Fruit fly (Drosophila melanogaster) whole organism, wandering third instar larva: ENCODE data around the gene CG43731.

Experiments
- Abd-B ChIP-seq: fragments of >200 bp; optimal IDR thresholded peaks from 2 replicates; lab custom pipeline; 2017; ENCODE audit warnings: missing biosample characterization, missing genetic modification characterization
- CrebA ChIP-seq: fragments of 200-800 bp; sonication (Bioruptor generic); optimal IDR thresholded peaks from 2 replicates; lab custom pipeline; 2016; ENCODE audit warnings: missing biosample characterization, mild to moderate bottlenecking, missing genetic modification characterization, borderline replicate concordance
- Dif ChIP-seq: fragments of 200-275, 200-300 bp; sonication (Bioruptor generic); optimal IDR thresholded peaks from 2 replicates; lab custom pipeline; 2018; ENCODE audit warnings: missing biosample characterization, missing genetic modification characterization; ENCODE audit not compliant: partially characterized antibody
- Hr83 ChIP-seq: fragments of 200-300 bp; sonication (Bioruptor generic); optimal IDR thresholded peaks from 2 replicates; lab custom pipeline; 2016; ENCODE audit warnings: missing biosample characterization, mild to moderate bottlenecking, missing genetic modification characterization, moderate library complexity; ENCODE audit not compliant: poor library complexity, severe bottlenecking
- Jra ChIP-seq: sonication (Bioruptor generic); optimal IDR thresholded peaks from 2 replicates; lab custom pipeline; 2016; ENCODE audit warnings: missing biosample characterization, missing genetic modification characterization
- br ChIP-seq: fragments of 200-800 bp; sonication (Bioruptor generic); optimal IDR thresholded peaks from 2 replicates; lab custom pipeline; 2016; ENCODE audit warnings: missing biosample characterization, missing genetic modification characterization
- ey ChIP-seq: fragments of 200-800 bp; sonication (Bioruptor generic); optimal IDR thresholded peaks from 2 replicates; lab custom pipeline; 2016; ENCODE audit warnings: missing biosample characterization, missing genetic modification characterization
- foxo ChIP-seq, 2 experiments: fragments of 200-800 bp; sonication (Bioruptor generic); optimal IDR thresholded peaks; 2 replicates in 1 of 2; 3 replicates in 1 of 2; lab custom pipeline; 2016 to 2017; ENCODE audit warnings: missing biosample characterization in 2 of 2, missing genetic modification characterization in 2 of 2
- fru ChIP-seq: fragments of 200-800 bp; sonication (Bioruptor generic); optimal IDR thresholded peaks from 3 replicates; lab custom pipeline; 2016; ENCODE audit warnings: missing biosample characterization, mild to moderate bottlenecking, missing genetic modification characterization
- psq ChIP-seq: fragments of 200-800 bp; sonication (Bioruptor generic); optimal IDR thresholded peaks from 3 replicates; lab custom pipeline; 2017; ENCODE audit warnings: missing biosample characterization, mild to moderate bottlenecking, missing genetic modification characterization, moderate library complexity
- sage ChIP-seq: fragments of 200-800 bp; sonication (Bioruptor generic); optimal IDR thresholded peaks from 2 replicates; lab custom pipeline; 2016; ENCODE audit warnings: missing biosample characterization, mild to moderate bottlenecking, missing genetic modification characterization
- usp ChIP-seq: fragments of >200 bp; optimal IDR thresholded peaks from 2 replicates; lab custom pipeline; 2017; ENCODE audit warnings: missing biosample characterization, missing genetic modification characterization
- woc ChIP-seq: sonication (Bioruptor generic); optimal IDR thresholded peaks from 2 replicates; lab custom pipeline; 2016; ENCODE audit warnings: missing biosample characterization, mild to moderate bottlenecking, missing genetic modification characterization

DNA sequence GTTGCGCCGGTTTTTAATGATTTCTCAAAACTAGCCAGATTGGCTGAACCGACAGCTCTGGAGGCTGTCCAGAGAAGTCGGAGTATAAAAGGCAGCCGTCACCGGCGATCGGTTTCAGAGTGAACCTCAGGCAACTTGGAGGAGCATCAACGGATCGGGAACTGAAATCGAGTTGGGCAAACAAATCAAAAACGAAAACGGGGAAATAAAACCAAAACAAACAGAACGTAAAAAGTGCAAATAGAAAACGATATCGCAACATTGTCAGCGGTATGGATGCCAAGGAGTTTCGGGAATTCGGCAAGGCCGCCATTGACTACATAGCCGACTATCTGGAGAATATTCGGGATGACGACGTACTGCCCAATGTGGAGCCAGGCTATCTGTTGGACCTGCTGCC is 9.9 kb downstream of the CG43731 start:
- TF ChIP-seq usp (no peak), foxo (GFP tag; optimal IDR thresholded peaks at IDR 0.05; lab: Kevin White, UChicago) (no peak), Jra (no peak), br (no peak), sage (GFP tag; lab: Kevin White, UChicago) (no peak), woc (GFP tag; lab: Kevin White, UChicago) (no peak), Hr83 (GFP tag; lab: Kevin White, UChicago) (no peak), Dif (GFP tag; lab: Kevin White, UChicago) (no peak), Abd-B (GFP tag; lab: Kevin White, UChicago) (no peak), CrebA (GFP tag; lab: Kevin White, UChicago) (no peak), ey (GFP tag; lab: Kevin White, UChicago) (no peak), psq (no peak), fru (GFP tag; lab: Kevin White, UChicago) (no peak)
